Fruit fly (Drosophila melanogaster) whole organism: ENCODE data around the gene dar1.

Source experiments
- Dll ChIP-seq: fragments of >200 bp; optimal IDR thresholded peaks from 2 replicates; lab custom pipeline; 2017
- EcR ChIP-seq, 2 experiments: fragments of >200 bp; optimal IDR thresholded peaks; 2 replicates each; lab custom pipeline; 2017; ENCODE audit warnings: missing biosample characterization in 2 of 2, missing genetic modification characterization in 2 of 2, missing genetic modification reagents in 2 of 2
- pan ChIP-seq: fragments of >200 bp; optimal IDR thresholded peaks from 2 replicates; lab custom pipeline; 2017
- psq ChIP-seq: fragments of >200 bp; optimal IDR thresholded peaks from 2 replicates; lab custom pipeline; 2017
- usp ChIP-seq: fragments of >200 bp; optimal IDR thresholded peaks from 2 replicates; lab custom pipeline; 2017; ENCODE audit warnings: missing biosample characterization, missing genetic modification characterization, mixed read lengths

- TF ChIP-seq usp (GFP tag; lab: Kevin White, UChicago) = no peak
- no peak for TF ChIP-seq pan (lab: Kevin White, UChicago)
- TF ChIP-seq psq (lab: Kevin White, UChicago) = no peak
- TF ChIP-seq Dll (lab: Kevin White, UChicago) = no peak
- no peak for TF ChIP-seq EcR (GFP tag; optimal IDR thresholded peaks at IDR 0.05; lab: Kevin White, UChicago)
Measured at dm6 chr3L:3616344-3616743, 9.8 kb upstream of the dar1 start.
